Worm (Caenorhabditis elegans): Measurements from ENCODE around the gene F45E1.4.

The F45E1.4 gene

ce11 chrX:8017759-8018158 is 32.0 kb downstream of the F45E1.4 start, which contains the start of gene C34D10.5:
Gene C34D10.5 (plus strand): TSS chrX:8018027.
- TF ChIP-seq lin-39 (tag; optimal IDR thresholded peaks at IDR 0.05): no peak
- peak; percentile 13 for TF ChIP-seq rnt-1 (tag; optimal IDR thresholded peaks at IDR 0.05)
- no peak for TF ChIP-seq unc-130 (tag; optimal IDR thresholded peaks at IDR 0.05)
- TF ChIP-seq unc-86 (tag; optimal IDR thresholded peaks at IDR 0.05): no peak
- no peak for TF ChIP-seq zip-4 (GFP tag; optimal IDR thresholded peaks at IDR 0.05)
- peak; percentile 52 for TF ChIP-seq nhr-85 (tag)
- TF ChIP-seq tbx-2 (tag; optimal IDR thresholded peaks at IDR 0.05): no peak
- peak; percentile 1 for TF ChIP-seq nhr-71 (tag; optimal IDR thresholded peaks at IDR 0.05)

ce11 chrX:8018441-8018840 is 32.7 kb downstream of the F45E1.4 start:
- TF ChIP-seq snu-23 (GFP tag; optimal IDR thresholded peaks at IDR 0.05): peak; percentile 64
- no peak for TF ChIP-seq tbx-2 (tag; optimal IDR thresholded peaks at IDR 0.05)
- peak in 1 of 2 experiments; percentile 62 for TF ChIP-seq lin-35 (GFP tag; optimal IDR thresholded peaks at IDR 0.05)
- peak; percentile 43 for TF ChIP-seq unc-130 (tag; optimal IDR thresholded peaks at IDR 0.05)
- TF ChIP-seq nhr-71 (tag; optimal IDR thresholded peaks at IDR 0.05): peak; percentile 65
- TF ChIP-seq lin-14 (GFP tag; optimal IDR thresholded peaks at IDR 0.05): peak; percentile 85
- peak; percentile 47 for TF ChIP-seq C16A3.4 (tag; optimal IDR thresholded peaks at IDR 0.05)
- TF ChIP-seq sox-4 (tag; optimal IDR thresholded peaks at IDR 0.05): no peak
- TF ChIP-seq rnt-1 (tag; optimal IDR thresholded peaks at IDR 0.05): peak; percentile 44
- TF ChIP-seq elt-2 (tag; optimal IDR thresholded peaks at IDR 0.05): no peak
- TF ChIP-seq nhr-85 (tag): peak; percentile 73
- no peak for TF ChIP-seq nhr-77 (tag; optimal IDR thresholded peaks at IDR 0.05)
- TF ChIP-seq nhr-47 (tag; optimal IDR thresholded peaks at IDR 0.05): peak; percentile 9
- TF ChIP-seq lsy-2 (tag; optimal IDR thresholded peaks at IDR 0.05): peak; percentile 5 to 23
- peak; percentile 47 for TF ChIP-seq nhr-20 (tag; optimal IDR thresholded peaks at IDR 0.05)
- TF ChIP-seq ceh-82 (tag; optimal IDR thresholded peaks at IDR 0.05): no peak
- TF ChIP-seq nhr-12 (tag; optimal IDR thresholded peaks at IDR 0.05): no peak
- peak; percentile 51 for TF ChIP-seq pag-3 (tag; optimal IDR thresholded peaks at IDR 0.05; ENCODE audit: borderline replicate concordance, insufficient read depth)
- no peak for TF ChIP-seq efl-1 (optimal IDR thresholded peaks at IDR 0.05)
- peak in 1 of 2 experiments; percentile 55 for TF ChIP-seq efl-1 (GFP tag; optimal IDR thresholded peaks at IDR 0.05 in 1 of 2)
- peak; percentile 22; the same call in 1 of the 2 replicates for TF ChIP-seq nhr-19 (GFP tag; conservative IDR thresholded peaks at IDR 0.05)
- TF ChIP-seq ama-1 (optimal IDR thresholded peaks at IDR 0.05): peak; percentile 10
- TF ChIP-seq dpl-1 (GFP tag; optimal IDR thresholded peaks at IDR 0.05): peak in 1 of 3 experiments; percentile 16
- peak; percentile 2 for TF ChIP-seq blmp-1 (tag; optimal IDR thresholded peaks at IDR 0.05)
- no peak for TF ChIP-seq xbp-1 (tag; optimal IDR thresholded peaks at IDR 0.05)
- TF ChIP-seq mdl-1 (tag; optimal IDR thresholded peaks at IDR 0.05): peak in 1 of 2 experiments; percentile 74
- no peak for TF ChIP-seq lin-13 (GFP tag; optimal IDR thresholded peaks at IDR 0.05)
- peak; percentile 20 for TF ChIP-seq nhr-90 (tag; optimal IDR thresholded peaks at IDR 0.05; ENCODE audit: poor library complexity)
- TF ChIP-seq elt-3 (tag; optimal IDR thresholded peaks at IDR 0.05): peak in 3 of 6 experiments; percentile 14 to 43 (median 18)

- TF ChIP-seq ztf-4 (tag; optimal IDR thresholded peaks at IDR 0.05): peak; percentile 75
- TF ChIP-seq nhr-19 (GFP tag; conservative IDR thresholded peaks at IDR 0.05): peak; percentile 84
- TF ChIP-seq fos-1 (tag; optimal IDR thresholded peaks at IDR 0.05): peak; percentile 61
- peak; percentile 63 to 83 for TF ChIP-seq lsy-2 (tag; optimal IDR thresholded peaks at IDR 0.05)
- TF ChIP-seq irx-1 (tag; optimal IDR thresholded peaks at IDR 0.05): peak; percentile 65
- TF ChIP-seq nhr-90 (tag; optimal IDR thresholded peaks at IDR 0.05; ENCODE audit: poor library complexity): peak; percentile 72
- no peak for TF ChIP-seq aly-2 (tag; optimal IDR thresholded peaks at IDR 0.05)
- TF ChIP-seq elt-2 (tag; optimal IDR thresholded peaks at IDR 0.05): peak; percentile 62
- TF ChIP-seq nhr-20 (tag; optimal IDR thresholded peaks at IDR 0.05): peak; percentile 93
- peak; percentile 66 for TF ChIP-seq pax-3 (tag; optimal IDR thresholded peaks at IDR 0.05)
- TF ChIP-seq zag-1 (tag; optimal IDR thresholded peaks at IDR 0.05): no peak
- TF ChIP-seq fkh-4 (tag; optimal IDR thresholded peaks at IDR 0.05; ENCODE audit: borderline replicate concordance): no peak
- TF ChIP-seq lir-3 (tag; optimal IDR thresholded peaks at IDR 0.05; ENCODE audit: poor library complexity): peak; percentile 38
- no peak for TF ChIP-seq hpl-2 (GFP tag; optimal IDR thresholded peaks at IDR 0.05)
- peak; percentile 82 for TF ChIP-seq lin-13 (GFP tag; optimal IDR thresholded peaks at IDR 0.05)
- TF ChIP-seq nhr-11 (tag; optimal IDR thresholded peaks at IDR 0.05): peak; percentile 31
- TF ChIP-seq mab-9 (GFP tag; IDR thresholded peaks at IDR 0.05): peak; percentile 63
- peak; percentile 58 for TF ChIP-seq mef-2 (tag; optimal IDR thresholded peaks at IDR 0.05)
- TF ChIP-seq C04F5.9 (tag; optimal IDR thresholded peaks at IDR 0.05): no peak
- peak; percentile 92 for TF ChIP-seq fkh-8 (tag; optimal IDR thresholded peaks at IDR 0.05)
- TF ChIP-seq hlh-17 (GFP tag; optimal IDR thresholded peaks at IDR 0.05; ENCODE audit: borderline replicate concordance): no peak
- TF ChIP-seq lin-14 (GFP tag; optimal IDR thresholded peaks at IDR 0.05): peak; percentile 99
- peak; percentile 63 to 81 for TF ChIP-seq lin-35 (GFP tag; optimal IDR thresholded peaks at IDR 0.05)
- TF ChIP-seq ceh-82 (tag; optimal IDR thresholded peaks at IDR 0.05): peak; percentile 48 to 84 (median 58)
- no peak for TF ChIP-seq nhr-76 (tag; optimal IDR thresholded peaks at IDR 0.05)
Measured at ce11 chrX:8019665-8020064, 33.9 kb downstream of the F45E1.4 start.
